Fruit fly (Drosophila melanogaster) whole organism, embryonic: Measurements from ENCODE around the gene Rad17.

Experiments used
- Asciz ChIP-seq: fragments of 200-800 bp; sonication (Bioruptor generic); optimal IDR thresholded peaks from 2 replicates; lab custom pipeline; 2017; ENCODE audit warnings: missing biosample characterization, mild to moderate bottlenecking, missing genetic modification characterization, missing genetic modification reagents
- Atf-2 ChIP-seq: fragments of 200-800 bp; sonication (Bioruptor generic); optimal IDR thresholded peaks from 2 replicates; lab custom pipeline; 2016; ENCODE audit warnings: missing biosample characterization, missing genetic modification characterization
- Atf6 ChIP-seq: fragments of 200-800 bp; sonication (Bioruptor generic); IDR thresholded peaks from 2 replicates; pipeline ENCODE4 v1.3.6; 2022; ENCODE audit warnings: missing biosample characterization, missing genetic modification characterization
- B-H2 ChIP-seq: fragments of 200-800 bp; sonication (Bioruptor generic); optimal IDR thresholded peaks from 2 replicates; lab custom pipeline; 2018; ENCODE audit warnings: missing biosample characterization, mild to moderate bottlenecking, missing genetic modification characterization
- Blimp-1 ChIP-seq: fragments of 200-800 bp; sonication (Bioruptor generic); optimal IDR thresholded peaks from 3 replicates; lab custom pipeline; 2018; ENCODE audit warnings: missing biosample characterization, missing genetic modification characterization, mild to moderate bottlenecking, moderate library complexity, missing genetic modification reagents
- CG10209 ChIP-seq: fragments of 200-800 bp; sonication (Bioruptor generic); optimal IDR thresholded peaks from 3 replicates; lab custom pipeline; 2017; ENCODE audit warnings: missing biosample characterization, mild to moderate bottlenecking, missing genetic modification characterization, missing genetic modification reagents
- CG10431 ChIP-seq: fragments of 200-800 bp; sonication (Bioruptor generic); optimal IDR thresholded peaks from 3 replicates; lab custom pipeline; 2018; ENCODE audit warnings: missing biosample characterization, mild to moderate bottlenecking, missing genetic modification characterization
- CG10959 ChIP-seq: fragments of 200-800 bp; sonication (Bioruptor generic); IDR thresholded peaks from 2 replicates; pipeline ENCODE4 v1.3.6; 2022; ENCODE audit warnings: missing biosample characterization, missing genetic modification characterization
- CG11247 ChIP-seq: fragments of 200-800 bp; sonication (Bioruptor generic); IDR thresholded peaks from 2 replicates; pipeline ENCODE4 v1.3.6; 2022; ENCODE audit warnings: missing biosample characterization, missing genetic modification characterization
- CG1233 ChIP-seq: fragments of 200-800 bp; sonication (Bioruptor generic); optimal IDR thresholded peaks from 4 replicates; lab custom pipeline; 2018; ENCODE audit warnings: missing biosample characterization, mild to moderate bottlenecking, missing genetic modification characterization
- CG13296 ChIP-seq: fragments of 200-800 bp; sonication (Bioruptor generic); optimal IDR thresholded peaks from 3 replicates; lab custom pipeline; 2018; ENCODE audit warnings: missing biosample characterization, mild to moderate bottlenecking, missing genetic modification characterization
- CG14050 ChIP-seq: fragments of 200-800 bp; sonication (Bioruptor generic); IDR thresholded peaks from 3 replicates; pipeline ENCODE4 v1.3.6; 2022; ENCODE audit warnings: missing biosample characterization, missing genetic modification characterization
- CG15011 ChIP-seq: fragments of 200-800 bp; sonication (Bioruptor generic); optimal IDR thresholded peaks from 3 replicates; lab custom pipeline; 2018; ENCODE audit warnings: missing biosample characterization, mild to moderate bottlenecking, missing genetic modification characterization
- CG1603 ChIP-seq: fragments of 200-800 bp; sonication (Bioruptor generic); optimal IDR thresholded peaks from 2 replicates; lab custom pipeline; 2019; ENCODE audit warnings: missing biosample characterization, mild to moderate bottlenecking, missing genetic modification characterization, moderate library complexity
- CG17361 ChIP-seq: fragments of 200-800 bp; sonication (Bioruptor generic); IDR thresholded peaks from 3 replicates; pipeline ENCODE4 v1.3.6; 2022; ENCODE audit warnings: missing biosample characterization, missing genetic modification characterization
- CG17385 ChIP-seq: fragments of 200-800 bp; sonication (Bioruptor generic); optimal IDR thresholded peaks from 3 replicates; lab custom pipeline; 2018; ENCODE audit warnings: missing biosample characterization, mild to moderate bottlenecking, missing genetic modification characterization
- CG17802 ChIP-seq: fragments of 200-800 bp; sonication (Bioruptor generic); optimal IDR thresholded peaks from 2 replicates; lab custom pipeline; 2018; ENCODE audit warnings: missing biosample characterization, mild to moderate bottlenecking, missing genetic modification characterization, moderate library complexity
- CG2116 ChIP-seq: fragments of 200-800 bp; sonication (Bioruptor generic); optimal IDR thresholded peaks from 3 replicates; lab custom pipeline; 2018; ENCODE audit warnings: missing biosample characterization, mild to moderate bottlenecking, missing genetic modification characterization
- CG2678 ChIP-seq: fragments of 200-800 bp; sonication (Bioruptor generic); optimal IDR thresholded peaks from 3 replicates; lab custom pipeline; 2019; ENCODE audit warnings: missing biosample characterization, mild to moderate bottlenecking, missing genetic modification characterization, moderate library complexity
- CG30403 ChIP-seq: fragments of 200-800 bp; sonication (Bioruptor generic); optimal IDR thresholded peaks from 3 replicates; lab custom pipeline; 2016; ENCODE audit warnings: missing biosample characterization, missing genetic modification characterization
- CG32532 ChIP-seq: fragments of 200-800 bp; sonication (Bioruptor generic); IDR thresholded peaks from 2 replicates; pipeline ENCODE4 v1.3.6; 2022; ENCODE audit warnings: missing biosample characterization, missing genetic modification characterization
- CG32772 ChIP-seq: fragments of 200-800 bp; sonication (Bioruptor generic); IDR thresholded peaks from 2 replicates; pipeline ENCODE4 v1.3.6; 2022; ENCODE audit warnings: missing biosample characterization, missing genetic modification characterization
- CG42726 ChIP-seq: fragments of 200-800 bp; sonication (Bioruptor generic); IDR thresholded peaks from 2 replicates; pipeline ENCODE4 v1.3.6; 2022; ENCODE audit warnings: missing biosample characterization, missing genetic modification characterization; ENCODE audit not compliant: partially characterized antibody
- CG6654 ChIP-seq: fragments of 200-800 bp; sonication (Bioruptor generic); optimal IDR thresholded peaks from 2 replicates; lab custom pipeline; 2017; ENCODE audit warnings: missing biosample characterization, mild to moderate bottlenecking, missing genetic modification characterization
- CG6683 ChIP-seq: fragments of 200-800 bp; sonication (Bioruptor generic); optimal IDR thresholded peaks from 2 replicates; lab custom pipeline; 2017; ENCODE audit warnings: missing biosample characterization, mild to moderate bottlenecking, missing genetic modification characterization, missing genetic modification reagents
- CG7745 ChIP-seq: fragments of 200-800 bp; sonication (Bioruptor generic); optimal IDR thresholded peaks from 2 replicates; lab custom pipeline; 2018; ENCODE audit warnings: missing biosample characterization, mild to moderate bottlenecking, missing genetic modification characterization, moderate library complexity
- CG8478 ChIP-seq: fragments of >200 bp; optimal IDR thresholded peaks from 2 replicates; lab custom pipeline; 2018
- CG8924 ChIP-seq: fragments of 200-800 bp; optimal IDR thresholded peaks from 3 replicates; lab custom pipeline; 2019; ENCODE audit warnings: missing biosample characterization, mild to moderate bottlenecking, missing genetic modification characterization, moderate library complexity
- CG8944 ChIP-seq: fragments of 200-800 bp; sonication (Bioruptor generic); optimal IDR thresholded peaks from 3 replicates; lab custom pipeline; 2016; ENCODE audit warnings: missing biosample characterization, missing genetic modification characterization
- Camta ChIP-seq: fragments of 200-800 bp; sonication (Bioruptor generic); optimal IDR thresholded peaks from 2 replicates; lab custom pipeline; 2016; ENCODE audit warnings: missing biosample characterization, missing genetic modification characterization
- Chrac-16 ChIP-seq: fragments of 200-800 bp; sonication (Bioruptor generic); optimal IDR thresholded peaks from 3 replicates; lab custom pipeline; 2016; ENCODE audit warnings: missing biosample characterization, missing genetic modification characterization
- D19A ChIP-seq: fragments of 200-800 bp; optimal IDR thresholded peaks from 3 replicates; lab custom pipeline; 2019; ENCODE audit warnings: missing biosample characterization, mild to moderate bottlenecking, missing genetic modification characterization, moderate library complexity
- Dek ChIP-seq: fragments of 200-800 bp; sonication (Bioruptor generic); optimal IDR thresholded peaks from 3 replicates; lab custom pipeline; 2019; ENCODE audit warnings: missing biosample characterization, mild to moderate bottlenecking, missing genetic modification characterization, moderate library complexity
- Dip2 ChIP-seq: fragments of 200-800 bp; sonication (Bioruptor generic); IDR thresholded peaks from 2 replicates; pipeline ENCODE4 v1.3.6; 2022; ENCODE audit warnings: missing biosample characterization, missing genetic modification characterization
- Ets65A ChIP-seq: fragments of 200-800 bp; sonication (Bioruptor generic); peaks from one replicate; lab custom pipeline; 2016; ENCODE audit warnings: missing biosample characterization, missing genetic modification characterization
- Jarid2 ChIP-seq: fragments of 200-800 bp; sonication (Bioruptor generic); optimal IDR thresholded peaks from 3 replicates; lab custom pipeline; 2017; ENCODE audit warnings: mild to moderate bottlenecking, missing biosample characterization, missing genetic modification reagents, missing genetic modification characterization
- Sin3A ChIP-seq: fragments of >200 bp; optimal IDR thresholded peaks from 2 replicates; lab custom pipeline; 2018
- YL-1 ChIP-seq: fragments of 200-800 bp; sonication (Bioruptor generic); optimal IDR thresholded peaks from 3 replicates; lab custom pipeline; 2017; ENCODE audit warnings: missing biosample characterization, mild to moderate bottlenecking, missing genetic modification characterization
- aop ChIP-seq: fragments of 200-800 bp; sonication (Bioruptor generic); IDR thresholded peaks from 2 replicates; pipeline ENCODE4 v1.3.6; 2022; ENCODE audit warnings: missing biosample characterization, missing genetic modification characterization
- bigmax ChIP-seq: fragments of 200-800 bp; sonication (Bioruptor generic); optimal IDR thresholded peaks from 2 replicates; lab custom pipeline; 2018; ENCODE audit warnings: missing biosample characterization, mild to moderate bottlenecking, missing genetic modification characterization
- btn ChIP-seq: fragments of 200-800 bp; sonication (Bioruptor generic); optimal IDR thresholded peaks from 2 replicates; lab custom pipeline; 2016; ENCODE audit warnings: missing biosample characterization, missing genetic modification characterization
- cas ChIP-seq: fragments of 200-800 bp; sonication (Bioruptor generic); IDR thresholded peaks from 2 replicates; pipeline ENCODE4 v1.3.6; 2022; ENCODE audit warnings: missing biosample characterization, missing genetic modification characterization
- her ChIP-seq: fragments of 200-800 bp; sonication (Bioruptor generic); optimal IDR thresholded peaks from 2 replicates; lab custom pipeline; 2016; ENCODE audit warnings: missing biosample characterization, missing genetic modification characterization
- lilli ChIP-seq: fragments of 200-800 bp; sonication (Bioruptor generic); optimal IDR thresholded peaks from 3 replicates; lab custom pipeline; 2016; ENCODE audit warnings: missing biosample characterization, missing genetic modification characterization
- luna ChIP-seq: fragments of 200-800 bp; sonication (Bioruptor generic); optimal IDR thresholded peaks from 2 replicates; lab custom pipeline; 2016; ENCODE audit warnings: missing biosample characterization, missing genetic modification characterization
- odd ChIP-seq: fragments of 200-800 bp; sonication (Bioruptor generic); optimal IDR thresholded peaks from 2 replicates; lab custom pipeline; 2017; ENCODE audit warnings: missing biosample characterization, mild to moderate bottlenecking, missing genetic modification characterization
- pb ChIP-seq: fragments of 200-800 bp; sonication (Bioruptor generic); optimal IDR thresholded peaks from 3 replicates; lab custom pipeline; 2016; ENCODE audit warnings: missing biosample characterization, missing genetic modification characterization
- run ChIP-seq: fragments of 200-800 bp; sonication (Bioruptor generic); optimal IDR thresholded peaks from 3 replicates; lab custom pipeline; 2018; ENCODE audit warnings: missing biosample characterization, mild to moderate bottlenecking, missing genetic modification characterization
- scrt ChIP-seq: fragments of 200-800 bp; sonication (Bioruptor generic); optimal IDR thresholded peaks from 2 replicates; lab custom pipeline; 2018; ENCODE audit warnings: missing biosample characterization, mild to moderate bottlenecking, missing genetic modification characterization, moderate library complexity
- shn ChIP-seq: fragments of 200-800 bp; sonication (Bioruptor generic); optimal IDR thresholded peaks from 3 replicates; lab custom pipeline; 2016; ENCODE audit warnings: missing biosample characterization, missing genetic modification characterization
- sna ChIP-seq: fragments of 200-800 bp; sonication (Bioruptor generic); IDR thresholded peaks from 2 replicates; pipeline ENCODE4 v1.3.6; 2022; ENCODE audit warnings: missing biosample characterization, missing genetic modification characterization; ENCODE audit not compliant: partially characterized antibody
- tna ChIP-seq: fragments of 200-800 bp; sonication (Bioruptor generic); IDR thresholded peaks from 2 replicates; pipeline ENCODE4 v1.3.6; 2022; ENCODE audit warnings: missing biosample characterization, missing genetic modification characterization; ENCODE audit not compliant: partially characterized antibody

The Rad17 gene

dm6 chr3R:14624088-14624619 lies 38.8 kb downstream of the Rad17 start (continued):
- TF ChIP-seq CG11247 (GFP tag; lab: Robert Waterston, UW), result no peak
- TF ChIP-seq CG1603 (tag; lab: Kevin White, UChicago), result peak; percentile 28
- TF ChIP-seq odd (GFP tag; lab: Kevin White, UChicago), result no peak
- TF ChIP-seq Asciz, result no peak
- no peak for TF ChIP-seq CG42726 (GFP tag; lab: Robert Waterston, UW)
- TF ChIP-seq Ets65A (GFP tag; lab: Kevin White, UChicago), result no peak
- no peak for TF ChIP-seq pb (GFP tag; lab: Kevin White, UChicago)
- TF ChIP-seq tna (GFP tag; lab: Robert Waterston, UW), result no peak
- no peak for TF ChIP-seq CG6683 (GFP tag; lab: Kevin White, UChicago)
- TF ChIP-seq CG10209 (GFP tag; lab: Kevin White, UChicago), result peak; percentile 56
- TF ChIP-seq Jarid2 (GFP tag; lab: Kevin White, UChicago), result no peak
- TF ChIP-seq CG6654 (GFP tag; lab: Kevin White, UChicago), result no peak
- peak; percentile 61 for TF ChIP-seq Atf-2 (GFP tag; lab: Kevin White, UChicago)
- TF ChIP-seq CG17802, result no peak
- TF ChIP-seq aop, result no peak
- TF ChIP-seq CG8924 (tag; lab: Kevin White, UChicago), result peak; percentile 38
- TF ChIP-seq D19A (tag; lab: Kevin White, UChicago), result peak; percentile 5
- TF ChIP-seq CG17385 (GFP tag; lab: Kevin White, UChicago), result peak; percentile 25
- no peak for TF ChIP-seq CG14050
- TF ChIP-seq CG2678 (tag; lab: Kevin White, UChicago), result no peak
- no peak for TF ChIP-seq Atf6 (GFP tag; lab: Robert Waterston, UW)
- TF ChIP-seq Camta (GFP tag; lab: Kevin White, UChicago), result no peak
- no peak for TF ChIP-seq run (tag; lab: Kevin White, UChicago)
- no peak for TF ChIP-seq her (GFP tag; lab: Kevin White, UChicago)
- peak; percentile 51 for TF ChIP-seq lilli (GFP tag; lab: Kevin White, UChicago)
- TF ChIP-seq B-H2, result no peak
- TF ChIP-seq Dip2 (GFP tag; lab: Robert Waterston, UW), result no peak
- no peak for TF ChIP-seq Dek (tag; lab: Kevin White, UChicago)
- no peak for TF ChIP-seq Blimp-1 (GFP tag; lab: Kevin White, UChicago)
- peak; percentile 62 for TF ChIP-seq CG30403
- TF ChIP-seq luna (GFP tag; lab: Kevin White, UChicago), result no peak
- no peak for TF ChIP-seq CG15011 (GFP tag; lab: Kevin White, UChicago)
- TF ChIP-seq CG7745, result no peak
- TF ChIP-seq CG10959 (GFP tag; lab: Robert Waterston, UW), result no peak
- TF ChIP-seq CG10431 (GFP tag; lab: Kevin White, UChicago), result peak; percentile 45
- peak; percentile 10 for TF ChIP-seq scrt (GFP tag; lab: Kevin White, UChicago)
- no peak for TF ChIP-seq CG13296
- TF ChIP-seq CG2116, result peak; percentile 24
- TF ChIP-seq btn, result no peak
- peak; percentile 43 for TF ChIP-seq shn
- TF ChIP-seq Chrac-16, result peak; percentile 58
- TF ChIP-seq cas, result no peak
- no peak for TF ChIP-seq CG1233 (GFP tag; lab: Kevin White, UChicago)
- no peak for TF ChIP-seq CG8478 (lab: Kevin White, UChicago)
- TF ChIP-seq bigmax (GFP tag; lab: Kevin White, UChicago), result no peak
- TF ChIP-seq YL-1 (GFP tag; lab: Kevin White, UChicago), result no peak
- TF ChIP-seq CG8944, result no peak
- TF ChIP-seq CG32772 (GFP tag; lab: Robert Waterston, UW), result 0 out of 2 replicates have a peak, but pooled peaks have one; percentile 25
- TF ChIP-seq Sin3A (lab: Kevin White, UChicago), result no peak
- TF ChIP-seq CG32532, result no peak
- TF ChIP-seq CG17361 (GFP tag; lab: Robert Waterston, UW), result peak; percentile 75; the same call in 2 of the 3 replicates
- no peak for TF ChIP-seq sna
